Fruit fly (Drosophila melanogaster) S2 (cell line): ENCODE results near the gene Oatp33Eb.

Experiments
- CG8478 ChIP-seq: fragments of >200 bp; optimal IDR thresholded peaks from 2 replicates; lab custom pipeline; 2018
- CTCF ChIP-seq, 2 experiments: fragments of >200 bp; optimal IDR thresholded peaks; 2 replicates each; lab custom pipeline; 2018

DNA sequence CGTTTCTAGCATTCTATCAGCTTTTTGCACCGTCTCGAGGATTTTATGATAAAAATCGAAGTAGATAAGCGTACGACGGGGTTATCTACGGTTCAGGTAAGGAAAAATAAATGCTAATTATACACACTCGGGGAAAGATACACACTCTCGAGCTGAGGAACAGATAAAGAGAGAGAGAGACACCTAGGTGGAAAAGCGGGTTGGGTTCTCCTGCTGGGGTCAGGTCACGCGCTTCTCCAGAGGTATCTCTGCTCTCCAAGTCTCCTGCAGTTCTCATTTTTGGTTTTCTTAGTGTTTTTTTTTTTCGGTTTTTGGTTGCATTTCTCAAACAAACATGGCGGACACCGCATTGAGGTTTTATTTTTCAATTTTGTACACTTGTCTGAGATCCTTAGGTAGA, 11.6 kb downstream of the Oatp33Eb start:
- no peak for TF ChIP-seq CTCF (optimal IDR thresholded peaks at IDR 0.05; lab: Kevin White, UChicago)
- TF ChIP-seq CG8478 (lab: Kevin White, UChicago): no peak
